Worm (Caenorhabditis elegans) whole organism, L1 larva: ENCODE data around the gene Y45F3A.1.

Experiments
- lin-39 ChIP-seq: fragments of 150-350 bp; optimal IDR thresholded peaks from 2 replicates; lab custom pipeline; 2014; ENCODE audit warnings: missing biosample characterization, missing genetic modification reagents, missing genetic modification characterization
- nhr-11 ChIP-seq: fragments of 150-350 bp; optimal IDR thresholded peaks from 2 replicates; lab custom pipeline; 2014; ENCODE audit warnings: missing biosample characterization, missing genetic modification characterization
- nhr-28 ChIP-seq: fragments of 150-350 bp; optimal IDR thresholded peaks from 2 replicates; lab custom pipeline; 2014; ENCODE audit warnings: missing biosample characterization, missing genetic modification characterization
- nhr-47 ChIP-seq: sonication (generic microtip); optimal IDR thresholded peaks from 2 replicates; lab custom pipeline; 2016; ENCODE audit warnings: mild to moderate bottlenecking, missing genetic modification characterization, moderate library complexity, missing compliant biosample characterization
- nhr-85 ChIP-seq: sonication (generic microtip); peaks from one replicate; lab custom pipeline; 2016; ENCODE audit warnings: missing genetic modification characterization, inconsistent platforms, missing compliant biosample characterization
- pqm-1 ChIP-seq: sonication (generic microtip); optimal IDR thresholded peaks from 3 replicates; lab custom pipeline; 2017; ENCODE audit warnings: missing biosample characterization, missing genetic modification characterization
- snpc-4 ChIP-seq: fragments of 150-350 bp; optimal IDR thresholded peaks from 2 replicates; lab custom pipeline; 2014; ENCODE audit warnings: missing biosample characterization, missing genetic modification characterization
- sox-4 ChIP-seq: sonication (generic microtip); optimal IDR thresholded peaks from 2 replicates; lab custom pipeline; 2016; ENCODE audit warnings: missing genetic modification characterization, missing compliant biosample characterization
- tbx-2 ChIP-seq: sonication (generic microtip); optimal IDR thresholded peaks from 2 replicates; lab custom pipeline; 2016; ENCODE audit warnings: missing genetic modification characterization, missing compliant biosample characterization
- zag-1 ChIP-seq: fragments of 150-350 bp; optimal IDR thresholded peaks from 2 replicates; lab custom pipeline; 2014; ENCODE audit warnings: missing biosample characterization, missing genetic modification characterization

DNA sequence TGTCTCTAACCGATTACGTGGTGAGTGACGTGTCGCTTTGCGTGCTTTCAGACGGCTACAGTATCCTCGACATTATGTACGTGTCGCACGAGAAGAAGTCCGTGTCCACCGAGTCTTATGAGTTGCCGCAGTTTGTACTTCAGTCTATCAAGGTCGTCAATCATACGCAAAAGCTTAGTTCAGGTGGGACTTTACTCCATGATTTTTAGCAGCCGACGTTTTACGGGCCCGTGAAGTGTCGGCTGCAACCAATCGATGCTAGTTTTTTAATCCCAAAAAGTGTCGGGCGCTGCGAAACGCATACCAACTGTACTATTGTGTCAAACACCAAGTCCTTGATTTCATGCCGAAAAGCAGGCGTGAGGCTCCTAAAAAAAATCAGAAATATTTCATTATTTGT lies 36.9 kb downstream of the Y45F3A.1 start:
- TF ChIP-seq zag-1 (tag; lab: Kevin White, UChicago) = no peak
- no peak for TF ChIP-seq nhr-28 (tag; lab: Kevin White, UChicago)
- TF ChIP-seq tbx-2 = no peak
- TF ChIP-seq nhr-47 (tag; lab: Kevin White, UChicago) = no peak
- no peak for TF ChIP-seq snpc-4
- TF ChIP-seq pqm-1 (tag; lab: Kevin White, UChicago) = no peak
- no peak for TF ChIP-seq nhr-85
- TF ChIP-seq nhr-11 (tag; lab: Kevin White, UChicago) = no peak
- no peak for TF ChIP-seq sox-4
- no peak for TF ChIP-seq lin-39 (tag; lab: Kevin White, UChicago)
